Fruit fly (Drosophila melanogaster) whole organism, embryonic: ENCODE data around the gene CG10383.

Experiments used
- Awh ChIP-seq: fragments of 200-800 bp; sonication (Bioruptor generic); IDR thresholded peaks from 2 replicates; pipeline ENCODE4, ENCODE4 v1.3.6; 2022; ENCODE audit warnings: missing biosample characterization, missing genetic modification characterization
- CG10321 ChIP-seq: fragments of 200-800 bp; sonication (Bioruptor generic); IDR thresholded peaks from 2 replicates; pipeline ENCODE4 v1.3.6; 2022; ENCODE audit warnings: missing biosample characterization, missing genetic modification characterization
- CG11504 ChIP-seq: fragments of 200-800 bp; sonication (Bioruptor generic); optimal IDR thresholded peaks from 3 replicates; lab custom pipeline; 2019; ENCODE audit warnings: missing biosample characterization, mild to moderate bottlenecking, missing genetic modification characterization, moderate library complexity
- CG11695 ChIP-seq: fragments of 200-800 bp; sonication (Bioruptor generic); IDR thresholded peaks from 3 replicates; pipeline ENCODE4 v1.3.6; 2022; ENCODE audit warnings: missing biosample characterization, missing genetic modification characterization
- CG11723 ChIP-seq: fragments of 200-800 bp; sonication (Bioruptor generic); optimal IDR thresholded peaks from 2 replicates; lab custom pipeline; 2017; ENCODE audit warnings: missing biosample characterization, mild to moderate bottlenecking, missing genetic modification characterization
- CG12104 ChIP-seq: fragments of 200-800 bp; sonication (Bioruptor generic); optimal IDR thresholded peaks from 3 replicates; lab custom pipeline; 2016; ENCODE audit warnings: missing biosample characterization, missing genetic modification characterization
- CG13123 ChIP-seq: fragments of 200-800 bp; sonication (Bioruptor generic); optimal IDR thresholded peaks from 2 replicates; lab custom pipeline; 2016; ENCODE audit warnings: missing biosample characterization, missing genetic modification characterization
- CG15601 ChIP-seq: fragments of 200-800 bp; sonication (Bioruptor generic); optimal IDR thresholded peaks from 3 replicates; lab custom pipeline; 2019; ENCODE audit warnings: missing biosample characterization, mild to moderate bottlenecking, missing genetic modification characterization, moderate library complexity
- CG1647 ChIP-seq: fragments of 200-800 bp; sonication (Bioruptor generic); optimal IDR thresholded peaks from 3 replicates; lab custom pipeline; 2016; ENCODE audit warnings: missing biosample characterization, missing genetic modification characterization
- CG17802 ChIP-seq: fragments of 200-800 bp; sonication (Bioruptor generic); optimal IDR thresholded peaks from 2 replicates; lab custom pipeline; 2018; ENCODE audit warnings: missing biosample characterization, mild to moderate bottlenecking, missing genetic modification characterization, moderate library complexity
- CG17912 ChIP-seq: fragments of 200-800 bp; sonication (Bioruptor generic); optimal IDR thresholded peaks from 2 replicates; lab custom pipeline; 2018; ENCODE audit warnings: missing biosample characterization, mild to moderate bottlenecking, missing genetic modification characterization
- CG18011 ChIP-seq: fragments of 200-800 bp; sonication (Bioruptor generic); optimal IDR thresholded peaks from 2 replicates; lab custom pipeline; 2017; ENCODE audit warnings: missing biosample characterization, missing genetic modification characterization, mild to moderate bottlenecking, moderate library complexity, missing genotype
- CG31441 ChIP-seq: fragments of 200-800 bp; sonication (Bioruptor generic); IDR thresholded peaks from 2 replicates; pipeline ENCODE4 v1.3.6; 2022; ENCODE audit warnings: missing biosample characterization, missing genetic modification characterization
- CG3847 ChIP-seq: fragments of 200-800 bp; sonication (Bioruptor generic); IDR thresholded peaks from 2 replicates; pipeline ENCODE4 v1.3.6; 2022; ENCODE audit warnings: missing biosample characterization, missing genetic modification characterization
- CG5180 ChIP-seq: fragments of 200-800 bp; sonication (Bioruptor generic); optimal IDR thresholded peaks from 3 replicates; lab custom pipeline; 2017; ENCODE audit warnings: missing biosample characterization, missing genetic modification characterization, mild to moderate bottlenecking, moderate library complexity, missing genetic modification reagents
- CG6272 ChIP-seq: fragments of 200-800 bp; sonication (Bioruptor generic); IDR thresholded peaks from 2 replicates; pipeline ENCODE4 v1.3.6; 2022; ENCODE audit warnings: missing biosample characterization, missing genetic modification characterization
- CG6854 ChIP-seq: fragments of 200-800 bp; sonication (Bioruptor generic); optimal IDR thresholded peaks from 3 replicates; lab custom pipeline; 2017; ENCODE audit warnings: missing biosample characterization, mild to moderate bottlenecking, missing genetic modification characterization
- CG8478 ChIP-seq: fragments of >200 bp; optimal IDR thresholded peaks from 2 replicates; lab custom pipeline; 2018
- CG8924 ChIP-seq: fragments of 200-800 bp; optimal IDR thresholded peaks from 3 replicates; lab custom pipeline; 2019; ENCODE audit warnings: missing biosample characterization, mild to moderate bottlenecking, missing genetic modification characterization, moderate library complexity
- CG9437 ChIP-seq: fragments of 200-800 bp; sonication (Bioruptor generic); optimal IDR thresholded peaks from 2 replicates; lab custom pipeline; 2018; ENCODE audit warnings: missing biosample characterization, mild to moderate bottlenecking, missing genetic modification characterization
- Drgx ChIP-seq: fragments of 200-800 bp; sonication (Bioruptor generic); IDR thresholded peaks from 2 replicates; pipeline ENCODE4 v1.3.6; 2022; ENCODE audit warnings: missing biosample characterization, missing genetic modification characterization
- E2f2 ChIP-seq: fragments of 200-800 bp; sonication (Bioruptor generic); IDR thresholded peaks from 2 replicates; pipeline ENCODE4 v1.3.6; 2022; ENCODE audit warnings: missing biosample characterization, missing genetic modification characterization
- Ets65A ChIP-seq: fragments of 200-800 bp; sonication (Bioruptor generic); peaks from one replicate; lab custom pipeline; 2016; ENCODE audit warnings: missing biosample characterization, missing genetic modification characterization
- Fer3 ChIP-seq: fragments of 200-800 bp; sonication (Bioruptor generic); optimal IDR thresholded peaks from 2 replicates; lab custom pipeline; 2018; ENCODE audit warnings: missing biosample characterization, mild to moderate bottlenecking, missing genetic modification characterization, moderate library complexity
- Lhr ChIP-seq: fragments of 200-800 bp; sonication (Bioruptor generic); optimal IDR thresholded peaks from 3 replicates; lab custom pipeline; 2017; ENCODE audit warnings: mild to moderate bottlenecking, missing biosample characterization, missing genetic modification reagents, missing genetic modification characterization
- Med ChIP-seq: fragments of 200-800 bp; sonication (Bioruptor generic); peaks from one replicate; lab custom pipeline; 2016; ENCODE audit warnings: missing biosample characterization, missing genetic modification characterization, mild to moderate bottlenecking, inconsistent platforms, moderate library complexity
- NC2α ChIP-seq: fragments of 200-800 bp; sonication (Bioruptor generic); optimal IDR thresholded peaks from 2 replicates; lab custom pipeline; 2016; ENCODE audit warnings: missing biosample characterization, missing genetic modification characterization
- Nf-YC ChIP-seq: fragments of 200-800 bp; optimal IDR thresholded peaks from 3 replicates; lab custom pipeline; 2019; ENCODE audit warnings: missing biosample characterization, mild to moderate bottlenecking, missing genetic modification characterization, moderate library complexity
- Ptx1 ChIP-seq: fragments of 200-800 bp; sonication (Bioruptor generic); IDR thresholded peaks from 2 replicates; pipeline ENCODE4 v1.3.6; 2022; ENCODE audit warnings: missing biosample characterization, missing genetic modification characterization
- ash1 ChIP-seq: fragments of 200-800 bp; sonication (Bioruptor generic); optimal IDR thresholded peaks from 2 replicates; lab custom pipeline; 2018; ENCODE audit warnings: missing biosample characterization, mild to moderate bottlenecking, missing genetic modification characterization
- az2 ChIP-seq: fragments of 200-800 bp; sonication (Bioruptor generic); optimal IDR thresholded peaks from 3 replicates; lab custom pipeline; 2016; ENCODE audit warnings: missing biosample characterization, missing genetic modification characterization
- chif ChIP-seq, 2 experiments: fragments of 200-800 bp; sonication (Bioruptor generic); optimal IDR thresholded peaks; 3 replicates each; lab custom pipeline; 2016; ENCODE audit warnings: missing biosample characterization in 2 of 2, missing genetic modification characterization in 2 of 2
- cwo ChIP-seq: fragments of 200-800 bp; sonication (Bioruptor generic); optimal IDR thresholded peaks from 3 replicates; lab custom pipeline; 2017; ENCODE audit warnings: missing biosample characterization, missing genetic modification characterization, mild to moderate bottlenecking, moderate library complexity, missing genetic modification reagents
- grau ChIP-seq: fragments of 200-800 bp; optimal IDR thresholded peaks from 3 replicates; lab custom pipeline; 2019; ENCODE audit warnings: missing biosample characterization, mild to moderate bottlenecking, missing genetic modification characterization, moderate library complexity
- ind ChIP-seq: fragments of 200-800 bp; sonication (Bioruptor generic); optimal IDR thresholded peaks from 3 replicates; lab custom pipeline; 2016; ENCODE audit warnings: missing biosample characterization, missing genetic modification characterization
- jumu ChIP-seq: fragments of 200-800 bp; sonication (Bioruptor generic); optimal IDR thresholded peaks from 3 replicates; lab custom pipeline; 2016; ENCODE audit warnings: missing biosample characterization, missing genetic modification characterization
- kah ChIP-seq: fragments of 200-800 bp; sonication (Bioruptor generic); optimal IDR thresholded peaks from 2 replicates; lab custom pipeline; 2018; ENCODE audit warnings: missing biosample characterization, mild to moderate bottlenecking, missing genetic modification characterization
- lab ChIP-seq: fragments of 200-800 bp; sonication (Bioruptor generic); optimal IDR thresholded peaks from 3 replicates; lab custom pipeline; 2017; ENCODE audit warnings: missing biosample characterization, missing genetic modification characterization, mild to moderate bottlenecking, moderate library complexity, missing genetic modification reagents
- luna ChIP-seq: fragments of 200-800 bp; sonication (Bioruptor generic); optimal IDR thresholded peaks from 2 replicates; lab custom pipeline; 2016; ENCODE audit warnings: missing biosample characterization, missing genetic modification characterization
- org-1 ChIP-seq: fragments of 200-800 bp; sonication (Bioruptor generic); optimal IDR thresholded peaks from 2 replicates; lab custom pipeline; 2017; ENCODE audit warnings: missing biosample characterization, missing genetic modification characterization
- phol ChIP-seq: fragments of 200-800 bp; sonication (Bioruptor generic); optimal IDR thresholded peaks from 3 replicates; lab custom pipeline; 2018; ENCODE audit warnings: missing biosample characterization, mild to moderate bottlenecking, missing genetic modification characterization, moderate library complexity
- pnt ChIP-seq: fragments of 200-800 bp; sonication (Bioruptor generic); optimal IDR thresholded peaks from 3 replicates; lab custom pipeline; 2016; ENCODE audit warnings: missing biosample characterization, missing genetic modification characterization
- run ChIP-seq: fragments of 200-800 bp; sonication (Bioruptor generic); optimal IDR thresholded peaks from 3 replicates; lab custom pipeline; 2018; ENCODE audit warnings: missing biosample characterization, mild to moderate bottlenecking, missing genetic modification characterization
- salm ChIP-seq: fragments of 200-800 bp; sonication (Bioruptor generic); optimal IDR thresholded peaks from 2 replicates; lab custom pipeline; 2018; ENCODE audit warnings: missing biosample characterization, mild to moderate bottlenecking, missing genetic modification characterization
- sens ChIP-seq: fragments of 200-800 bp; sonication (Bioruptor generic); peaks from one replicate; lab custom pipeline; 2016; ENCODE audit warnings: missing biosample characterization, missing genetic modification characterization
- so ChIP-seq: fragments of 200-800 bp; sonication (Bioruptor generic); IDR thresholded peaks from 3 replicates; pipeline ENCODE4 v1.3.6; 2022; ENCODE audit warnings: missing biosample characterization, missing genetic modification characterization
- sob ChIP-seq: fragments of 200-800 bp; sonication (Bioruptor generic); IDR thresholded peaks from 2 replicates; pipeline ENCODE4 v1.3.6; 2022; ENCODE audit warnings: missing biosample characterization, missing genetic modification characterization
- stwl ChIP-seq: fragments of 200-800 bp; sonication (Bioruptor generic); optimal IDR thresholded peaks from 3 replicates; lab custom pipeline; 2018; ENCODE audit warnings: missing biosample characterization, mild to moderate bottlenecking, missing genetic modification characterization, moderate library complexity
- tap ChIP-seq: fragments of 200-800 bp; optimal IDR thresholded peaks from 3 replicates; lab custom pipeline; 2019; ENCODE audit warnings: missing biosample characterization, mild to moderate bottlenecking, missing genetic modification characterization, moderate library complexity
- tin ChIP-seq: fragments of 200-800 bp; sonication (Bioruptor generic); optimal IDR thresholded peaks from 3 replicates; lab custom pipeline; 2016; ENCODE audit warnings: missing biosample characterization, missing genetic modification characterization
- unc-4 ChIP-seq: fragments of 200-800 bp; sonication (Bioruptor generic); IDR thresholded peaks from 2 replicates; pipeline ENCODE4 v1.3.6; 2022; ENCODE audit warnings: missing biosample characterization, missing genetic modification characterization; ENCODE audit not compliant: partially characterized antibody

The CG10383 gene

dm6 chr2L:18717365-18718011 lies 22.1 kb upstream of the CG10383 start (continued):
- TF ChIP-seq CG11723 (GFP tag; lab: Kevin White, UChicago) (peak; percentile 6), CG11504 (tag; lab: Kevin White, UChicago) (peak; percentile 20), tin (GFP tag; lab: Kevin White, UChicago) (no peak), chif (GFP tag; optimal IDR thresholded peaks at IDR 0.05; lab: Kevin White, UChicago) (no peak), Fer3 (tag; lab: Kevin White, UChicago) (no peak), phol (tag; lab: Kevin White, UChicago) (no peak), CG17912 (no peak), CG11695 (0 out of 3 replicates have a peak, but pooled peaks have one; percentile 31), ash1 (no peak), E2f2 (GFP tag; lab: Robert Waterston, UW) (0 out of 2 replicates have a peak, but pooled peaks have one; percentile 10), jumu (GFP tag; lab: Kevin White, UChicago) (no peak), Med (GFP tag; lab: Kevin White, UChicago) (no peak), so (GFP tag; lab: Robert Waterston, UW) (no peak), CG10321 (GFP tag; lab: Robert Waterston, UW) (0 out of 2 replicates have a peak, but pooled peaks have one; percentile 8), CG9437 (GFP tag; lab: Kevin White, UChicago) (no peak), Nf-YC (no peak), Ets65A (GFP tag; lab: Kevin White, UChicago) (peak; percentile 87), tap (tag; lab: Kevin White, UChicago) (no peak), stwl (tag; lab: Kevin White, UChicago) (no peak), CG8478 (no peak), org-1 (GFP tag; lab: Kevin White, UChicago) (no peak), CG17802 (tag; lab: Kevin White, UChicago) (no peak), CG6272 (GFP tag; lab: Robert Waterston, UW) (no peak), Drgx (peak; percentile 32; the same call in 1 of the 2 replicates), CG12104 (GFP tag; lab: Kevin White, UChicago) (no peak), CG6854 (GFP tag; lab: Kevin White, UChicago) (no peak), CG3847 (GFP tag; lab: Robert Waterston, UW) (no peak), NC2α (GFP tag; lab: Kevin White, UChicago) (no peak), cwo (GFP tag; lab: Kevin White, UChicago) (peak; percentile 18), CG5180 (peak; percentile 5), sens (GFP tag; lab: Kevin White, UChicago) (peak; percentile 54), CG31441 (GFP tag; lab: Robert Waterston, UW) (no peak), Lhr (GFP tag; lab: Kevin White, UChicago) (no peak), grau (tag; lab: Kevin White, UChicago) (peak; percentile 30), salm (tag; lab: Kevin White, UChicago) (no peak), CG13123 (no peak), run (tag; lab: Kevin White, UChicago) (no peak), luna (GFP tag; lab: Kevin White, UChicago) (no peak), Awh (GFP tag; lab: Robert Waterston, UW) (0 out of 2 replicates have a peak, but pooled peaks have one; percentile 18), CG18011 (no peak), CG15601 (peak; percentile 8), sob (GFP tag; lab: Robert Waterston, UW) (0 out of 2 replicates have a peak, but pooled peaks have one; percentile 25), az2 (peak; percentile 1), ind (GFP tag; lab: Kevin White, UChicago) (no peak), CG8924 (tag; lab: Kevin White, UChicago) (peak; percentile 28), Ptx1 (GFP tag; lab: Robert Waterston, UW) (no peak), pnt (no peak), kah (no peak), CG1647 (GFP tag; lab: Kevin White, UChicago) (no peak), lab (GFP tag; lab: Kevin White, UChicago) (peak; percentile 54), unc-4 (GFP tag; lab: Robert Waterston, UW) (no peak)
